Worm (Caenorhabditis elegans): ENCODE measurements around the gene M18.3.

- TF ChIP-seq dox-1 (GFP tag; IDR thresholded peaks at IDR 0.05) (no peak), pha-4 (tag; optimal IDR thresholded peaks at IDR 0.05) (no peak)
These were observed 18.8 kb downstream of the M18.3 start, which contains the start of gene dhhc-6 for ce11 chrIV:12124314-12125084.
